Worm (Caenorhabditis elegans) whole organism, L4 larva: Measurements from ENCODE around the gene T25B6.4.
A peak's percentile ranks its signal among the peaks of the same experiment; 100 is the strongest.

Source experiments
- D1046.2 ChIP-seq: fragments of 200-800 bp; sonication (Bioruptor generic); IDR thresholded peaks from 2 replicates; pipeline ENCODE4 v1.3.6; 2022; ENCODE audit warnings: missing genetic modification characterization, missing compliant biosample characterization
- F26F4.8 ChIP-seq: fragments of 200-800 bp; sonication (Bioruptor generic); conservative IDR thresholded peaks from 2 replicates; pipeline ENCODE4 v1.3.6; 2022; ENCODE audit warnings: missing genetic modification characterization, missing compliant biosample characterization
- F37D6.2 ChIP-seq: sonication (generic microtip); optimal IDR thresholded peaks from 2 replicates; lab custom pipeline; 2016; ENCODE audit warnings: mild to moderate bottlenecking, missing genetic modification characterization, missing compliant biosample characterization
- F44E2.7 ChIP-seq: fragments of 200-800 bp; sonication (Bioruptor generic); IDR thresholded peaks from 2 replicates; pipeline ENCODE4 v2.1.2; 2022; ENCODE audit warnings: missing genetic modification characterization, missing compliant biosample characterization
- F49E8.2 ChIP-seq: sonication (generic microtip); optimal IDR thresholded peaks from 2 replicates; lab custom pipeline; 2016; ENCODE audit warnings: missing compliant biosample characterization, mild to moderate bottlenecking, missing genetic modification characterization, borderline replicate concordance
- Y48G9A.11 ChIP-seq: fragments of 200-800 bp; sonication (Bioruptor generic); IDR thresholded peaks from 2 replicates; pipeline ENCODE4 v1.3.6; 2022; ENCODE audit warnings: missing genetic modification reagents, missing genetic modification characterization, missing compliant biosample characterization
- Y5F2A.4 ChIP-seq: fragments of 200-800 bp; sonication (Bioruptor generic); optimal IDR thresholded peaks from 2 replicates; lab custom pipeline; 2018; ENCODE audit warnings: mild to moderate bottlenecking, missing genetic modification characterization, missing compliant biosample characterization
- Y75B8A.6 ChIP-seq: fragments of 200-800 bp; sonication (Bioruptor generic); IDR thresholded peaks from 2 replicates; pipeline ENCODE4 v1.3.6; 2022; ENCODE audit warnings: missing genetic modification reagents, missing genetic modification characterization, missing compliant biosample characterization
- ZK546.5 ChIP-seq, 2 experiments: sonication (generic microtip); optimal IDR thresholded peaks; 2 replicates each; lab custom pipeline; 2017; ENCODE audit warnings: missing biosample characterization in 2 of 2, missing genetic modification characterization in 2 of 2
- aha-1 ChIP-seq: fragments of 150-350 bp; peaks from one replicate; lab custom pipeline; 2014; ENCODE audit warnings: missing biosample characterization, missing genetic modification characterization
- ceh-44 ChIP-seq: fragments of 200-800 bp; sonication (Bioruptor generic); IDR thresholded peaks from 2 replicates; pipeline ENCODE4 v1.3.6; 2022; ENCODE audit warnings: missing genetic modification reagents, missing genetic modification characterization, missing compliant biosample characterization
- ceh-62 ChIP-seq: sonication (generic microtip); optimal IDR thresholded peaks from 2 replicates; lab custom pipeline; 2017; ENCODE audit warnings: missing biosample characterization, missing genetic modification characterization
- ces-1 ChIP-seq: fragments of 150-350 bp; sonication (generic microtip); optimal IDR thresholded peaks from 4 replicates; lab custom pipeline; 2014; ENCODE audit warnings: missing biosample characterization, missing genetic modification reagents, missing genetic modification characterization
- daf-12 ChIP-seq: fragments of 150-350 bp; optimal IDR thresholded peaks from 2 replicates; lab custom pipeline; 2014; ENCODE audit warnings: missing biosample characterization, missing genetic modification reagents, missing genetic modification characterization
- dmd-6 ChIP-seq: fragments of 200-800 bp; sonication (Bioruptor generic); IDR thresholded peaks from 2 replicates; pipeline ENCODE4 v1.3.6; 2022; ENCODE audit warnings: missing genetic modification reagents, missing genetic modification characterization, missing compliant biosample characterization
- dmd-9 ChIP-seq: fragments of 200-800 bp; sonication (Bioruptor generic); IDR thresholded peaks from 2 replicates; pipeline ENCODE4 v1.3.6; 2022; ENCODE audit warnings: missing genetic modification reagents, missing genetic modification characterization, missing compliant biosample characterization
- dpl-1 ChIP-seq: fragments of 150-350 bp; optimal IDR thresholded peaks from 2 replicates; lab custom pipeline; 2014; ENCODE audit warnings: missing biosample characterization, missing genetic modification reagents, missing genetic modification characterization
- duxl-1 ChIP-seq: sonication (generic microtip); optimal IDR thresholded peaks from 2 replicates; lab custom pipeline; 2016; ENCODE audit warnings: mild to moderate bottlenecking, missing genetic modification characterization, moderate library complexity, missing compliant biosample characterization; ENCODE audit not compliant: poor library complexity
- egl-27 ChIP-seq: sonication (generic microtip); optimal IDR thresholded peaks from 3 replicates; lab custom pipeline; 2017; ENCODE audit warnings: missing biosample characterization, missing genetic modification reagents, missing genetic modification characterization
- egl-43 ChIP-seq: fragments of 200-800 bp; sonication (Bioruptor generic); IDR thresholded peaks from 2 replicates; pipeline ENCODE4 v1.3.6; 2022; ENCODE audit warnings: missing genetic modification reagents, missing genetic modification characterization, missing compliant biosample characterization
- fkh-10 ChIP-seq: fragments of 150-350 bp; optimal IDR thresholded peaks from 2 replicates; lab custom pipeline; 2014; ENCODE audit warnings: missing biosample characterization, missing genetic modification reagents, missing genetic modification characterization
- hif-1 ChIP-seq, 2 experiments: sonication (generic microtip); optimal IDR thresholded peaks; 2 replicates each; lab custom pipeline; 2016 to 2017; ENCODE audit warnings: missing compliant biosample characterization in 2 of 2, missing genetic modification characterization in 2 of 2, missing genetic modification reagents in 2 of 2, missing genotype in 2 of 2, mild to moderate bottlenecking in 1 of 2
- hlh-11 ChIP-seq: fragments of 200-800 bp; sonication (Bioruptor generic); optimal IDR thresholded peaks from 2 replicates; lab custom pipeline; 2018; ENCODE audit warnings: mild to moderate bottlenecking, missing genetic modification characterization, missing compliant biosample characterization
- hlh-30 ChIP-seq: sonication (generic microtip); optimal IDR thresholded peaks from 2 replicates; lab custom pipeline; 2017; ENCODE audit warnings: antibody characterized with exemption, mild to moderate bottlenecking, missing genetic modification characterization, missing compliant biosample characterization; ENCODE audit not compliant: insufficient read depth
- lim-7 ChIP-seq: fragments of 200-800 bp; sonication (Bioruptor generic); IDR thresholded peaks from 2 replicates; pipeline ENCODE4 v1.3.6; 2022; ENCODE audit warnings: missing genetic modification characterization, missing compliant biosample characterization
- lin-38 ChIP-seq: fragments of 200-800 bp; sonication (Bioruptor generic); IDR thresholded peaks from 2 replicates; pipeline ENCODE4 v1.3.6; 2022; ENCODE audit warnings: missing genetic modification reagents, missing genetic modification characterization, missing compliant biosample characterization
- lsy-2 ChIP-seq, 2 experiments: fragments of 150-350 bp in 1 of 2; sonication (generic microtip) in 1 of 2; optimal IDR thresholded peaks; 2 replicates each; lab custom pipeline; 2014 to 2017; ENCODE audit warnings: missing biosample characterization in 2 of 2, missing genetic modification characterization in 2 of 2
- madf-5 ChIP-seq, 2 experiments: fragments of 200-800 bp; sonication (Bioruptor generic); IDR thresholded peaks; 2 replicates each; pipeline ENCODE4 v1.3.6; 2022; ENCODE audit warnings: missing compliant biosample characterization in 2 of 2, missing genetic modification characterization in 2 of 2
- madf-9 ChIP-seq: fragments of 200-800 bp; sonication (Bioruptor generic); conservative IDR thresholded peaks from 2 replicates; pipeline ENCODE4 v1.3.6; 2022; ENCODE audit warnings: missing genetic modification reagents, missing genetic modification characterization, missing compliant biosample characterization
- mxl-2 ChIP-seq: fragments of 200-800 bp; sonication (Bioruptor generic); conservative IDR thresholded peaks from 2 replicates; pipeline ENCODE4 v1.3.6; 2022; ENCODE audit warnings: missing genetic modification reagents, missing genetic modification characterization, missing compliant biosample characterization
- nhr-102 ChIP-seq: sonication (generic microtip); optimal IDR thresholded peaks from 2 replicates; lab custom pipeline; 2016; ENCODE audit warnings: mild to moderate bottlenecking, missing genetic modification characterization, moderate library complexity, missing compliant biosample characterization
- nhr-111 ChIP-seq: fragments of 200-800 bp; sonication (Bioruptor generic); optimal IDR thresholded peaks from 2 replicates; lab custom pipeline; 2018; ENCODE audit warnings: mild to moderate bottlenecking, missing genetic modification characterization, missing compliant biosample characterization
- nhr-237 ChIP-seq: sonication (generic microtip); optimal IDR thresholded peaks from 2 replicates; lab custom pipeline; 2017; ENCODE audit warnings: missing biosample characterization, missing genetic modification characterization
- nhr-25 ChIP-seq: sonication (generic microtip); optimal IDR thresholded peaks from 2 replicates; lab custom pipeline; 2017; ENCODE audit warnings: missing genetic modification characterization, mild to moderate bottlenecking, missing compliant biosample characterization, antibody characterized with exemption, moderate library complexity, borderline replicate concordance; ENCODE audit not compliant: insufficient read depth
- nhr-48 ChIP-seq: sonication (generic microtip); optimal IDR thresholded peaks from 2 replicates; lab custom pipeline; 2016; ENCODE audit warnings: mild to moderate bottlenecking, missing genetic modification characterization, missing compliant biosample characterization
- nhr-77 ChIP-seq: fragments of 150-350 bp; optimal IDR thresholded peaks from 2 replicates; lab custom pipeline; 2014; ENCODE audit warnings: missing biosample characterization, missing genetic modification characterization
- pqm-1 ChIP-seq: sonication (generic microtip); optimal IDR thresholded peaks from 2 replicates; lab custom pipeline; 2017; ENCODE audit warnings: missing biosample characterization, missing genetic modification characterization
- rbr-2 ChIP-seq: sonication (generic microtip); optimal IDR thresholded peaks from 2 replicates; lab custom pipeline; 2016; ENCODE audit warnings: missing genotype, missing genetic modification characterization, missing compliant biosample characterization
- set-16 ChIP-seq: fragments of 200-800 bp; sonication (Bioruptor generic); IDR thresholded peaks from 2 replicates; pipeline ENCODE4 v1.3.6; 2022; ENCODE audit warnings: missing genetic modification reagents, missing genetic modification characterization, missing compliant biosample characterization
- snpc-1.2 ChIP-seq: fragments of 200-800 bp; sonication (Bioruptor generic); IDR thresholded peaks from 2 replicates; pipeline ENCODE4 v1.3.6; 2022; ENCODE audit warnings: missing genetic modification reagents, missing genetic modification characterization, missing compliant biosample characterization
- tra-1 ChIP-seq: fragments of 200-800 bp; sonication (Bioruptor generic); IDR thresholded peaks from 2 replicates; pipeline ENCODE4 v1.3.6; 2022; ENCODE audit warnings: missing genetic modification reagents, missing genetic modification characterization, missing compliant biosample characterization
- unc-130 ChIP-seq: sonication (generic microtip); optimal IDR thresholded peaks from 2 replicates; lab custom pipeline; 2016; ENCODE audit warnings: missing genetic modification reagents, missing genetic modification characterization, missing compliant biosample characterization
- unc-39 ChIP-seq: sonication (generic microtip); optimal IDR thresholded peaks from 2 replicates; lab custom pipeline; 2017; ENCODE audit warnings: missing biosample characterization, missing genetic modification characterization
- vab-7 ChIP-seq: fragments of 200-800 bp; sonication (Bioruptor generic); IDR thresholded peaks from 2 replicates; pipeline ENCODE4 v1.3.6; 2022; ENCODE audit warnings: missing genetic modification reagents, missing genetic modification characterization, missing compliant biosample characterization
- zag-1 ChIP-seq: fragments of 150-350 bp; optimal IDR thresholded peaks from 2 replicates; lab custom pipeline; 2014; ENCODE audit warnings: missing biosample characterization, missing genetic modification characterization
- ztf-11 ChIP-seq: fragments of 150-350 bp; optimal IDR thresholded peaks from 2 replicates; lab custom pipeline; 2014; ENCODE audit warnings: missing biosample characterization, missing genetic modification characterization

The T25B6.4 gene

DNA sequence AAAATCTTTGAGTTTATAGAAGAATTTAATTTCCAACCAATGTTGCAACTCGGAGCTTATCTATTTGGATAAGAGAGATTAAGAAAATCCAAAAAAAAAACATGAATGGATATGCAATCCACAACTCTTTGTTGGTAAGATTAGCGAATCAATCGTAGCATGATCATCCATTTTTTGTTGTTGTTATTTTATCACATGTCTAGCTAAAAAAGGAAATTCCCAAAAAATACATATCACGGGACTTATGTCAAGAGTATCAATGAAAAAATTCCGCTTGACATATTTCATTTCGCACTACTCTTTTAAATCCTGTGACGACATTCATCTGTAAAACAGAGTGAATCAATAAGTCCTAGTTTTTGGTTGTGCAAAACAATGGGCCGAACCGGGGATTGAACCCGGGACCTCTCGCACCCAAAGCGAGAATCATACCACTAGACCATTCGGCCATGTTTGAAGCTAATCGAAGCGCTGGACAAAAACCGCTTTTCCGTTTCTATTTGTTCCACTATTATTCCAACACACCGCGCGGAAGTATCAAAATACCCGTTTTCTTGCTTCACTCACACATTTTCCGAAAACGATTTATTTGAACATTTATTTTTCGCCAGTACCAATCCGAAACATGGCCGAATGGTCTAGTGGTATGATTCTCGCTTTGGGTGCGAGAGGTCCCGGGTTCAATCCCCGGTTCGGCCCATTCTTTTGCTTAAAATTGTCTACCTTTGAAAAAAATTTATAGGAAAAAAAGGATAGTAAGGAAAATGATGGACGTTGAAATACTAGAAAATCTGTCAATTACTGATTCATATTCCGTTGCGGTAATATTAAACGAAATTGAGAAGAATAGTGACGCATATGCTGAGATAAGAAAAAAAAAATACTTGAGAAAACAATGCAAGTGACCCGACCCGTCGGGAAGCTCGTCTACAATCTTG lies 46.1 kb upstream of the T25B6.4 start (continued):
- TF ChIP-seq fkh-10 = no peak
- no peak for TF ChIP-seq mxl-2 (GFP tag; lab: Robert Waterston, UW)
- no peak for TF ChIP-seq nhr-77 (tag; lab: Kevin White, UChicago)
- TF ChIP-seq Y75B8A.6 (GFP tag; lab: Robert Waterston, UW) = no peak
- peak; percentile 51; the same call in 1 of the 2 replicates for TF ChIP-seq madf-9 (GFP tag; lab: Robert Waterston, UW)
- TF ChIP-seq dmd-6 = no peak
- TF ChIP-seq nhr-48 (tag; lab: Kevin White, UChicago) = peak; percentile 52
- TF ChIP-seq ceh-44 (GFP tag; lab: Robert Waterston, UW) = no peak; the same call in 1 of the 2 replicates
- no peak; the same call in none of the 2 replicates for TF ChIP-seq lim-7 (GFP tag; lab: Robert Waterston, UW)
- no peak for TF ChIP-seq Y48G9A.11 (GFP tag; lab: Robert Waterston, UW)
- TF ChIP-seq nhr-237 (tag; lab: Kevin White, UChicago) = no peak
- no peak for TF ChIP-seq set-16 (GFP tag; lab: Robert Waterston, UW)

DNA sequence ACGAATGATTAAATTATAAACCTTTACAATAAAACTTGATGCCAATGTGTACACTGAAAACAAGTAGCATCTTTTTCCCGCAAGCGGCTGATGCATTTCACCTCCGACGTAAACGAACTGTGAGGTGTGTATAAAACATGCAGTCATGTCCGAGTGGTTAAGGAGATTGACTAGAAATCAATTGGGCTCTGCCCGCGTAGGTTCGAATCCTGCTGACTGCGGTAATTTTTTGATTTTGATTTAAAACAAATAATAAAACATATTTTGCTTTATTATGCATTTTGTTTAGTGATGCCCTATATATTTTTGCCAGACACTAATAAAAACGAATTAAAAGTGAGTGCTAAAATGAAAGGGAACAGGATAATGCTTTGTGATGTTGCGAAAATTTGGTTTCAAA lies 44.1 kb upstream of the T25B6.4 start:
- TF ChIP-seq set-16 (GFP tag; lab: Robert Waterston, UW) (no peak), unc-130 (GFP tag; lab: Kevin White, UChicago) (peak; percentile 17), ces-1 (GFP tag; lab: Kevin White, UChicago) (no peak), Y5F2A.4 (GFP tag; lab: Kevin White, UChicago) (no peak), vab-7 (GFP tag; lab: Robert Waterston, UW) (peak; percentile 83), madf-5 (GFP tag; IDR thresholded peaks at IDR 0.05; lab: Robert Waterston, UW) (no peak), F49E8.2 (tag; lab: Kevin White, UChicago) (peak; percentile 42), nhr-25 (tag; lab: Kevin White, UChicago) (no peak), dmd-9 (GFP tag; lab: Robert Waterston, UW) (0 out of 2 replicates have a peak, but pooled peaks have one; percentile 54), duxl-1 (no peak), ceh-62 (tag; lab: Kevin White, UChicago) (no peak), F26F4.8 (GFP tag; lab: Robert Waterston, UW) (0 out of 2 replicates have a peak, but pooled peaks have one; percentile 25), pqm-1 (tag; lab: Kevin White, UChicago) (no peak), tra-1 (no peak; the same call in none of the 2 replicates), D1046.2 (0 out of 2 replicates have a peak, but pooled peaks have one; percentile 46), nhr-111 (GFP tag; lab: Kevin White, UChicago) (peak; percentile 19), ZK546.5 (tag; optimal IDR thresholded peaks at IDR 0.05; lab: Kevin White, UChicago) (no peak), rbr-2 (tag; lab: Kevin White, UChicago) (peak; percentile 43), dpl-1 (GFP tag; lab: Kevin White, UChicago) (no peak), ztf-11 (no peak), nhr-48 (tag; lab: Kevin White, UChicago) (peak; percentile 42), egl-43 (no peak), fkh-10 (no peak), Y75B8A.6 (GFP tag; lab: Robert Waterston, UW) (no peak), hif-1 (tag; optimal IDR thresholded peaks at IDR 0.05; lab: Kevin White, UChicago) (peak; percentile 29 to 34), aha-1 (tag; lab: Kevin White, UChicago) (no peak), zag-1 (tag; lab: Kevin White, UChicago) (no peak), daf-12 (no peak), unc-39 (tag; lab: Kevin White, UChicago) (no peak), F44E2.7 (GFP tag; lab: Robert Waterston, UW) (no peak), mxl-2 (GFP tag; lab: Robert Waterston, UW) (no peak), lin-38 (GFP tag; lab: Robert Waterston, UW) (peak; percentile 69), F37D6.2 (tag; lab: Kevin White, UChicago) (no peak), lsy-2 (tag; optimal IDR thresholded peaks at IDR 0.05; lab: Kevin White, UChicago) (peak in 1 of 2 experiments; percentile 36), egl-27 (tag; lab: Kevin White, UChicago) (no peak), snpc-1.2 (peak; percentile 81), hlh-11 (tag; lab: Kevin White, UChicago) (no peak), nhr-102 (tag; lab: Kevin White, UChicago) (no peak), hlh-30 (tag; lab: Kevin White, UChicago) (peak; percentile 38)
